Worm (Caenorhabditis elegans): Measurements from ENCODE around the gene C25H3.16.

ce11 chrII:5707532-5707931 lies 41.4 kb downstream of the C25H3.16 start, which contains the start of gene osta-2:
- no peak for TF ChIP-seq mep-1 (tag; optimal IDR thresholded peaks at IDR 0.05)
- TF ChIP-seq aly-2 (tag; optimal IDR thresholded peaks at IDR 0.05): no peak
- no peak for TF ChIP-seq zip-11 (GFP tag; IDR thresholded peaks at IDR 0.05)

Data from whole organism, L4 larva.